Fruit fly (Drosophila melanogaster): ENCODE measurements around the gene CG10063.

The CG10063 gene

DNA sequence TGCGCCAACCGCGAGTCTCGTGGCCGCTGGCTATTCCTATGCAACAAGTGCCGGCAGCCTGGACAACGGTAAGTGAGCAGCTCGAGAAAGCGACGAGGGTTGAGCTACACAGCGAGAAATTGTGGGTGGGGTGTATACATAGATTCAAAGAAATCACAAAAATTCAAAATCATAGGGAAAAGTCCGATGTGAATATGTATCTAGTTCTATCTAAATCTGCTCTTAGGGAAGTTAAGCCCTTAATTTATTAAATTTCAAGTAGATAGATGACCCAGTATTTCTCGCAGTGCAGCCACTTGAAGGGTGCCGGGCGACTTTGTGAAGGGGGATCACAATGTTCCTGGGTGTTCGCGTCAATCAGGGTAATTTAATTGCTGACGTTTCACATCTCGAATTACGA lies 21.1 kb upstream of the CG10063 start:
- TF ChIP-seq tj (GFP tag; optimal IDR thresholded peaks at IDR 0.05) (no peak), CG7101 (tag; optimal IDR thresholded peaks at IDR 0.05) (no peak), CG14711 (tag; optimal IDR thresholded peaks at IDR 0.05) (no peak)

DNA sequence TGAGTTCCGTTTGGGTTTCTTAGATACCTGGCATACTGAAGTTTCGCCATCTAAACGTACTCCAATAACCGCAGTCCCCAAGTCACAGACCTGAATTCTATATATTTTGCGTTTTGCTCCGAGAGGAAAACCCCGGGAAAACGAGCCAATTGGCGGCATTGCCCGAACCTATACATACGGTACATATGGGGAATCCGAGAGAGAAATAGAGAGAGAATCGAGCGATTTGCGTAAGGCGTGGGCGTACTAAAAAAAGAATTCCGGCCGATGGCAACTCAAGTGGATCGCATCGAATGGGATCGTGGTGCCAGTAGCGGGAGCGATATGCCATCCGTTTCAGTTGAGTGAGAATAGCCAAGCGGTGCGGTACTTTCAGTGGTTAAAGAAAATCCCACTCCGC lies 18.0 kb upstream of the CG10063 start, which contains the start of gene bin:
Gene bin, plus strand, starts transcription at position 335 of the 400 bp plus-strand sequence.
- TF ChIP-seq CG12768 (GFP tag; optimal IDR thresholded peaks at IDR 0.05) (no peak), CG7045 (GFP tag; optimal IDR thresholded peaks at IDR 0.05) (no peak), tj (GFP tag; optimal IDR thresholded peaks at IDR 0.05) (no peak), CG14711 (tag; optimal IDR thresholded peaks at IDR 0.05) (no peak), cnc (optimal IDR thresholded peaks at IDR 0.05) (no peak), ovo (GFP tag; optimal IDR thresholded peaks at IDR 0.05) (no peak), CG33017 (tag; optimal IDR thresholded peaks at IDR 0.05) (no peak), cic (GFP tag; optimal IDR thresholded peaks at IDR 0.05) (no peak), bab1 (GFP tag; optimal IDR thresholded peaks at IDR 0.05) (no peak), kay (GFP tag; ENCODE audit: borderline replicate concordance) (no peak)

DNA sequence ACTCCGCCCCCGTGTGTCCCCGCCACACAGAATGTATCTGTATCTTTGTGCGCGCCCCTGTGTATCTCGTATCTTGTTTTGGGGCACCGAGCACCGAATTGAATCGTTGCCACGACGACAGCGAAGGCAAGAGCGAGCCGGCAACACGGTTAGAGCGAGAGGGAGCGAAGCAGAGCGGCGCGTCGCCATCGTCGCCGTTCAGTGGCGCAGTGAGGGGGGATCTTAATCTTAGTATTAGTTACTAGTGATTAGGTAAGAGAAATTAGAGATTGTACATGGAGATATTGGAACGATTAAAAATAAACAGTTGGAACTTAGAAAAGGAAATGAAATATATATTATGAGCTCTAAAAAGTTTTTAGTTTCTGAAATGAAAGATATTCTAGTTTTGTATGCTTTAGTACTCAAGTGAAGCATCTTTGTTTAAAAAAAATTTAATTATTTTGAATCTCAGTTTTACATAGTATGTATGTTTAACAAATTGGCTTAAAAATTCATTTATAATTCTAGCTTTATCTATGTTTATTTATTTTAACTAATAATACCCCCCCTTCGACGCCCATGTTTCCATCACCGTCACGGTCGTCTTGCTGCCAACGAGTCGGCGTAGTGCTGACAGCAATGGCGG lies 16.8 kb upstream of the CG10063 start:
- TF ChIP-seq Crg-1 (GFP tag; optimal IDR thresholded peaks at IDR 0.05) (no peak), CG7045 (GFP tag; optimal IDR thresholded peaks at IDR 0.05) (peak; percentile 26), tj (GFP tag; optimal IDR thresholded peaks at IDR 0.05) (no peak), CG7101 (tag; optimal IDR thresholded peaks at IDR 0.05) (peak; percentile 14), pad (GFP tag; optimal IDR thresholded peaks at IDR 0.05) (peak; percentile 18), bab1 (GFP tag; optimal IDR thresholded peaks at IDR 0.05) (peak; percentile 17)

DNA sequence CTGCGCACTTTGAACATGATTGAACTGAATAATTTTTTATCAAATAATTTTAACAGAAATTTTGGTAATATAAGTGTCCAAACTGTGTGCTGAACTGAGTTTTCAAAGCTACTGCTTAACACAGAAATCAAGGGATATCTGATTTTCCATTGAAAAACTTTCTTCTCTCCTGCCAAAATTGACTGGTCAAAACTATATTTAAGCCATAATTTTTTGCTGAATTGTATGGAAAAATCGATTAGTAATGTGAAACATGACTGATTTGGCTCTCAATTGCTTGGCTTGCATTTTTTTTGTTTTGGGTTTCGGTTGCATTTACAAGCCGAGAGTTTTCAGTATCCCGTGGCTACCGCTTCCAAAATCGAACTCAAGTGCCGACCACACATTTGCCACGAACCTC lies 12.2 kb upstream of the CG10063 start, which contains the start of the genes CG32388 and CG43439:
Gene CG32388, minus strand, starts transcription at position 101 of the 400 bp plus-strand sequence.
Gene CG43439, minus strand, starts transcription at position 101 of the 400 bp plus-strand sequence.
- TF ChIP-seq tj (GFP tag; optimal IDR thresholded peaks at IDR 0.05) = peak; percentile 39
- TF ChIP-seq CG14711 (tag; optimal IDR thresholded peaks at IDR 0.05) = no peak

DNA sequence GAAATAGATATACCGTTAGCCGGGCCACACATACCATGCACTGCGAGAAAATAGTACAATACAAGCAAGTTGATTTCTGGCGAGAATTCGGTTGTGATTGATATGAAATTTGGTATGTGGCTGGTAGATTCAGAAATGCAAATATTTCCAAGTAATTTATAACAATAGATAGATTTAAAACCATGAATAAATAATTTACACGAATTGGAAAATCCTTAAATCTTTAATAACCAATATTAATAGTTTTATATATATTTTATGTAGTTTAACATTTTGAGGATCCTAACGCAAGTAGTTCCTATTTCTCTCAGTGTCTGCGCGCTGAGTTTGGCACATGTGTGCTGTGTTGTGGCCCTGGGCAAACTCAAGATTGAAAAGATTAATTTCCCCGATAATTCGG lies 9.6 kb upstream of the CG10063 start:
- TF ChIP-seq Clk (GFP tag; optimal IDR thresholded peaks at IDR 0.05) = no peak
- no peak for TF ChIP-seq CG7101 (tag; optimal IDR thresholded peaks at IDR 0.05)
- TF ChIP-seq CG1620 (GFP tag; optimal IDR thresholded peaks at IDR 0.05) = no peak
- TF ChIP-seq CG5204 (GFP tag; optimal IDR thresholded peaks at IDR 0.05) = no peak
- TF ChIP-seq cnc (optimal IDR thresholded peaks at IDR 0.05) = no peak
- TF ChIP-seq pad (GFP tag; optimal IDR thresholded peaks at IDR 0.05) = no peak
- TF ChIP-seq CG11617 (GFP tag; optimal IDR thresholded peaks at IDR 0.05) = no peak
- no peak for TF ChIP-seq bab1 (GFP tag; optimal IDR thresholded peaks at IDR 0.05)
- TF ChIP-seq tj (GFP tag; optimal IDR thresholded peaks at IDR 0.05) = no peak
- TF ChIP-seq CG14711 (tag; optimal IDR thresholded peaks at IDR 0.05) = no peak
- no peak for TF ChIP-seq Mnt (GFP tag; optimal IDR thresholded peaks at IDR 0.05)
- no peak for TF ChIP-seq cic (GFP tag; optimal IDR thresholded peaks at IDR 0.05)

DNA sequence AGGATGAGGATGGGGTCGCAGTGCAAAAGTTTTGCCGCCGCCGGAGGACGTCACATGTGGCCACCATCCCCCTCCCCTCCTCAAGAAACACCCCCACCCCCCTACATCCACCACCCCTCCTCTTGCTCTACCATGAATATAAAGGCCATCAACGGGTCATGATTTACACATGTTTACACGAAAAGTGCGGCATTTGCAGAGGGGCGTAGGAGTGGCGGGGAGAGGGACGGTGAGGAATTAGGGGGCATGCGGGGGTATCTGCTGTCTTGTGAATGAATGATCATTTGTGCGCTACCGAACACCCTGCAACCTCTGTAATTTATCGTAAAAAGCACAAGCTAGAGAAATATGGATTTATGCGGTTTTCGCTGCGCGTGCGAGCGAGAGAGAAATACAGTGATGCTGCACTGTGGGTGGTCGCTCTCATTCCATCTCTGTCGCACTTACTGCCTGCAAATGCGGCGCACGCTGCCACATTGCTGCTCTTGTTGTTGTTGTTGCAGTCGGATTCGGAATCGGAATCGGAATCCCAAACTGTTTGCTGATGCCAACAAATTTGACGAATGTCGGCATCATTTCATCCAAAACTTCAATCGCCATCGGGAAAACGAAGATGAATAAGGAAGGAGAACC lies 9.0 kb upstream of the CG10063 start:
- TF ChIP-seq CG1620 (GFP tag; optimal IDR thresholded peaks at IDR 0.05) = no peak
- TF ChIP-seq toe (GFP tag; optimal IDR thresholded peaks at IDR 0.05) = no peak
- TF ChIP-seq CG7101 (tag; optimal IDR thresholded peaks at IDR 0.05) = no peak
- no peak for TF ChIP-seq Crg-1 (GFP tag; optimal IDR thresholded peaks at IDR 0.05)
- TF ChIP-seq Clk (GFP tag; optimal IDR thresholded peaks at IDR 0.05) = no peak
- no peak for TF ChIP-seq ovo (GFP tag; optimal IDR thresholded peaks at IDR 0.05)
- TF ChIP-seq tj (GFP tag; optimal IDR thresholded peaks at IDR 0.05) = no peak
- TF ChIP-seq CG14711 (tag; optimal IDR thresholded peaks at IDR 0.05) = no peak
- no peak for TF ChIP-seq bab1 (GFP tag; optimal IDR thresholded peaks at IDR 0.05)
- TF ChIP-seq CG11617 (GFP tag; optimal IDR thresholded peaks at IDR 0.05) = no peak
- no peak for TF ChIP-seq cic (GFP tag; optimal IDR thresholded peaks at IDR 0.05)
- no peak for TF ChIP-seq CG5204 (GFP tag; optimal IDR thresholded peaks at IDR 0.05)
- TF ChIP-seq CG12768 (GFP tag; optimal IDR thresholded peaks at IDR 0.05) = no peak
- TF ChIP-seq Hr96 (GFP tag; optimal IDR thresholded peaks at IDR 0.05) = no peak
- no peak for TF ChIP-seq CG33017 (tag; optimal IDR thresholded peaks at IDR 0.05)

DNA sequence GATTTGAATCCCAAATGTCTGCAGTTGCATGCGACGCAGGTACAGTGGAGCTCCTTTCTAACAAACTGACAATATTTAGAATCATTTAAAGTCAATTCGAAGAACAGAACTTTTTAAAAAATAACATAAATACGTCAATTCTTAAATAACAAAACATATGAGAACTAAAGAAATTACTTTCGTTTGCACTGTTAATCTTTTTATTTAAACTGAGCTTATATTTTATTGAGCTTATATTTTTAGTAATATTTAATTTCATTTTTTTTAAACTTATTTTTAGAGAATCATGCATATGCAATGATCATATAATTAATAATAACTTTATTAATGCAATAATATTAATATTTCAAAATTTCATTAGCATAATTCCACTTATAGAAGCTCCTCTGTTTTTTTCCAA lies 8.3 kb upstream of the CG10063 start:
- no peak for TF ChIP-seq CG33017 (tag; optimal IDR thresholded peaks at IDR 0.05)
- TF ChIP-seq CG1620 (GFP tag; optimal IDR thresholded peaks at IDR 0.05) = no peak
- no peak for TF ChIP-seq ovo (GFP tag; optimal IDR thresholded peaks at IDR 0.05)
- TF ChIP-seq Clk (GFP tag; optimal IDR thresholded peaks at IDR 0.05) = no peak
- no peak for TF ChIP-seq cnc (optimal IDR thresholded peaks at IDR 0.05)
- TF ChIP-seq CG11617 (GFP tag; optimal IDR thresholded peaks at IDR 0.05) = no peak
- TF ChIP-seq CG7101 (tag; optimal IDR thresholded peaks at IDR 0.05) = no peak
- TF ChIP-seq pad (GFP tag; optimal IDR thresholded peaks at IDR 0.05) = no peak
